Worm (Caenorhabditis elegans) whole organism, L4 larva: ENCODE measurements around the gene rfl-1.
A peak's percentile ranks its signal among the peaks of the same experiment; 100 is the strongest.

Experiments
- F10B5.3 ChIP-seq: sonication (generic microtip); optimal IDR thresholded peaks from 2 replicates; lab custom pipeline; 2016; ENCODE audit warnings: mild to moderate bottlenecking, missing genetic modification characterization, missing compliant biosample characterization
- F37D6.2 ChIP-seq: sonication (generic microtip); optimal IDR thresholded peaks from 2 replicates; lab custom pipeline; 2016; ENCODE audit warnings: mild to moderate bottlenecking, missing genetic modification characterization, missing compliant biosample characterization
- T20F7.1 ChIP-seq: fragments of 200-800 bp; sonication (Bioruptor generic); optimal IDR thresholded peaks from 2 replicates; lab custom pipeline; 2018; ENCODE audit warnings: mild to moderate bottlenecking, missing genetic modification characterization, missing compliant biosample characterization
- T26A8.4 ChIP-seq: fragments of 200-800 bp; sonication (Bioruptor generic); IDR thresholded peaks from 2 replicates; pipeline ENCODE4 v1.3.6; 2022; ENCODE audit warnings: missing genetic modification characterization, missing compliant biosample characterization
- Y105C5A.15 ChIP-seq: fragments of 200-800 bp; sonication (Bioruptor generic); IDR thresholded peaks from 2 replicates; pipeline ENCODE4 v1.3.6; 2022; ENCODE audit warnings: missing genetic modification characterization, missing compliant biosample characterization
- Y75B8A.6 ChIP-seq: fragments of 200-800 bp; sonication (Bioruptor generic); IDR thresholded peaks from 2 replicates; pipeline ENCODE4 v1.3.6; 2022; ENCODE audit warnings: missing genetic modification reagents, missing genetic modification characterization, missing compliant biosample characterization
- ZK546.5 ChIP-seq, 2 experiments: sonication (generic microtip); optimal IDR thresholded peaks; 2 replicates each; lab custom pipeline; 2017; ENCODE audit warnings: missing biosample characterization in 2 of 2, missing genetic modification characterization in 2 of 2
- aha-1 ChIP-seq: fragments of 150-350 bp; peaks from one replicate; lab custom pipeline; 2014; ENCODE audit warnings: missing biosample characterization, missing genetic modification characterization
- arid-1 ChIP-seq: fragments of 200-800 bp; sonication (Bioruptor generic); conservative IDR thresholded peaks from 2 replicates; pipeline ENCODE4 v1.3.6; 2022; ENCODE audit warnings: missing genetic modification reagents, missing genetic modification characterization, missing compliant biosample characterization
- ces-1 ChIP-seq: fragments of 150-350 bp; sonication (generic microtip); optimal IDR thresholded peaks from 4 replicates; lab custom pipeline; 2014; ENCODE audit warnings: missing biosample characterization, missing genetic modification reagents, missing genetic modification characterization
- daf-16 ChIP-seq, 3 experiments: sonication (generic microtip); optimal IDR thresholded peaks; 2 replicates each; lab custom pipeline; 2016 to 2017; ENCODE audit warnings: missing genetic modification characterization in 3 of 3, missing genetic modification reagents in 3 of 3, mild to moderate bottlenecking in 2 of 3, missing compliant biosample characterization in 2 of 3, missing biosample characterization in 1 of 3, moderate library complexity in 1 of 3
- dpl-1 ChIP-seq: fragments of 150-350 bp; optimal IDR thresholded peaks from 2 replicates; lab custom pipeline; 2014; ENCODE audit warnings: missing biosample characterization, missing genetic modification reagents, missing genetic modification characterization
- dve-1 ChIP-seq: sonication (generic microtip); optimal IDR thresholded peaks from 2 replicates; lab custom pipeline; 2017; ENCODE audit warnings: antibody characterized with exemption, mild to moderate bottlenecking, missing genetic modification characterization, missing compliant biosample characterization; ENCODE audit not compliant: insufficient read depth
- fos-1 ChIP-seq: fragments of 150-350 bp; optimal IDR thresholded peaks from 2 replicates; lab custom pipeline; 2014; ENCODE audit warnings: missing biosample characterization, missing genetic modification characterization
- gei-8 ChIP-seq: fragments of 200-800 bp; sonication (Bioruptor generic); optimal IDR thresholded peaks from 2 replicates; lab custom pipeline; 2018; ENCODE audit warnings: mild to moderate bottlenecking, missing genetic modification characterization, missing compliant biosample characterization
- hlh-11 ChIP-seq: fragments of 200-800 bp; sonication (Bioruptor generic); optimal IDR thresholded peaks from 2 replicates; lab custom pipeline; 2018; ENCODE audit warnings: mild to moderate bottlenecking, missing genetic modification characterization, missing compliant biosample characterization
- hlh-30 ChIP-seq: sonication (generic microtip); optimal IDR thresholded peaks from 2 replicates; lab custom pipeline; 2017; ENCODE audit warnings: antibody characterized with exemption, mild to moderate bottlenecking, missing genetic modification characterization, missing compliant biosample characterization; ENCODE audit not compliant: insufficient read depth
- lim-7 ChIP-seq: fragments of 200-800 bp; sonication (Bioruptor generic); IDR thresholded peaks from 2 replicates; pipeline ENCODE4 v1.3.6; 2022; ENCODE audit warnings: missing genetic modification characterization, missing compliant biosample characterization
- lir-3 ChIP-seq: sonication (generic microtip); optimal IDR thresholded peaks from 2 replicates; lab custom pipeline; 2016; ENCODE audit warnings: mild to moderate bottlenecking, missing genetic modification characterization, missing compliant biosample characterization
- madf-9 ChIP-seq: fragments of 200-800 bp; sonication (Bioruptor generic); conservative IDR thresholded peaks from 2 replicates; pipeline ENCODE4 v1.3.6; 2022; ENCODE audit warnings: missing genetic modification reagents, missing genetic modification characterization, missing compliant biosample characterization
- mes-2 ChIP-seq: sonication (generic microtip); optimal IDR thresholded peaks from 2 replicates; lab custom pipeline; 2016; ENCODE audit warnings: missing genotype, mild to moderate bottlenecking, missing genetic modification characterization, missing compliant biosample characterization; ENCODE audit not compliant: poor library complexity, severe bottlenecking
- mxl-2 ChIP-seq: fragments of 200-800 bp; sonication (Bioruptor generic); conservative IDR thresholded peaks from 2 replicates; pipeline ENCODE4 v1.3.6; 2022; ENCODE audit warnings: missing genetic modification reagents, missing genetic modification characterization, missing compliant biosample characterization
- mxl-3 ChIP-seq: fragments of 200-800 bp; sonication (Bioruptor generic); optimal IDR thresholded peaks from 2 replicates; lab custom pipeline; 2018; ENCODE audit warnings: mild to moderate bottlenecking, missing genetic modification characterization, missing compliant biosample characterization
- nhr-11 ChIP-seq: fragments of 150-350 bp; optimal IDR thresholded peaks from 2 replicates; lab custom pipeline; 2014; ENCODE audit warnings: missing biosample characterization, missing genetic modification characterization
- nhr-28 ChIP-seq: fragments of 150-350 bp; optimal IDR thresholded peaks from 2 replicates; lab custom pipeline; 2014; ENCODE audit warnings: missing biosample characterization, missing genetic modification characterization
- nhr-77 ChIP-seq: fragments of 150-350 bp; optimal IDR thresholded peaks from 2 replicates; lab custom pipeline; 2014; ENCODE audit warnings: missing biosample characterization, missing genetic modification characterization
- sdz-12 ChIP-seq: fragments of 200-800 bp; sonication (Bioruptor generic); optimal IDR thresholded peaks from 2 replicates; lab custom pipeline; 2018; ENCODE audit warnings: mild to moderate bottlenecking, missing genetic modification characterization, missing compliant biosample characterization
- tra-1 ChIP-seq: fragments of 200-800 bp; sonication (Bioruptor generic); IDR thresholded peaks from 2 replicates; pipeline ENCODE4 v1.3.6; 2022; ENCODE audit warnings: missing genetic modification reagents, missing genetic modification characterization, missing compliant biosample characterization
- unc-62 ChIP-seq, 3 experiments: fragments of 150-350 bp in 1 of 3; sonication (generic microtip); optimal IDR thresholded peaks in 2 of 3; peaks in 1 of 3; 1 replicate in 1 of 3; 2 replicates in 2 of 3; lab custom pipeline; 2014 to 2017; ENCODE audit warnings: missing biosample characterization in 3 of 3, missing genetic modification characterization in 3 of 3, missing genetic modification reagents in 3 of 3, missing genotype in 1 of 3

The rfl-1 gene

ce11 chrIII:6992496-6992895 is 28.5 kb upstream of the rfl-1 start:
- TF ChIP-seq Y105C5A.15 (GFP tag; lab: Robert Waterston, UW), result no peak
- no peak for TF ChIP-seq unc-62 (GFP tag; optimal IDR thresholded peaks at IDR 0.05 in 1 of 2; lab: Kevin White, UChicago)
- TF ChIP-seq unc-62 (tag; optimal IDR thresholded peaks at IDR 0.05; lab: Kevin White, UChicago), result no peak
- peak; percentile 56 for TF ChIP-seq dve-1 (tag; lab: Kevin White, UChicago)
- peak; percentile 37 for TF ChIP-seq hlh-11
- TF ChIP-seq aha-1, result peak; percentile 93
- TF ChIP-seq daf-16 (GFP tag; optimal IDR thresholded peaks at IDR 0.05; lab: Kevin White, UChicago), result peak in 1 of 2 experiments; percentile 12
- peak; percentile 45 for TF ChIP-seq daf-16 (tag; optimal IDR thresholded peaks at IDR 0.05; lab: Kevin White, UChicago)
- TF ChIP-seq, all 104 proteins: peak for 4

- TF ChIP-seq daf-16 (GFP tag; optimal IDR thresholded peaks at IDR 0.05; lab: Kevin White, UChicago) (no peak), daf-16 (tag; optimal IDR thresholded peaks at IDR 0.05; lab: Kevin White, UChicago) (peak; percentile 5), F37D6.2 (tag; lab: Kevin White, UChicago) (no peak), mxl-3 (peak; percentile 20), hlh-11 (peak; percentile 7), nhr-28 (tag; lab: Kevin White, UChicago) (peak; percentile 69)
These were observed 27.8 kb upstream of the rfl-1 start for ce11 chrIII:6993179-6993578.

- no peak for TF ChIP-seq hlh-11
- peak in 1 of 2 experiments; percentile 98 for TF ChIP-seq unc-62 (GFP tag; optimal IDR thresholded peaks at IDR 0.05 in 1 of 2; lab: Kevin White, UChicago)
- TF ChIP-seq unc-62 (tag; optimal IDR thresholded peaks at IDR 0.05; lab: Kevin White, UChicago), result no peak
- TF ChIP-seq lim-7 (GFP tag; lab: Robert Waterston, UW), result no peak
- TF ChIP-seq aha-1, result peak; percentile 40
- TF ChIP-seq, all 104 proteins: peak for 2
These were observed 18.9 kb upstream of the rfl-1 start for ce11 chrIII:7002143-7002542.

- no peak for TF ChIP-seq dve-1 (tag; lab: Kevin White, UChicago)
- peak; percentile 7 for TF ChIP-seq hlh-30 (tag; lab: Kevin White, UChicago)
- no peak for TF ChIP-seq T26A8.4 (GFP tag; lab: Robert Waterston, UW)
- no peak for TF ChIP-seq nhr-11 (tag; lab: Kevin White, UChicago)
- TF ChIP-seq T20F7.1, result no peak
- peak; percentile 21 for TF ChIP-seq aha-1
These were observed 15.7 kb upstream of the rfl-1 start, which contains the start of gene C06E8.5 for ce11 chrIII:7005350-7005749. C06E8.5 (minus strand) TSS chrIII:7005450.

ce11 chrIII:7008836-7009235 is 12.2 kb upstream of the rfl-1 start, which contains the start of gene lgc-38:
lgc-38 (plus strand) TSS chrIII:7009136.
- TF ChIP-seq hlh-30 (tag; lab: Kevin White, UChicago) (peak; percentile 5), ZK546.5 (tag; optimal IDR thresholded peaks at IDR 0.05; lab: Kevin White, UChicago) (no peak), F10B5.3 (tag; lab: Kevin White, UChicago) (no peak), ces-1 (GFP tag; lab: Kevin White, UChicago) (no peak)

- TF ChIP-seq fos-1 (tag; lab: Kevin White, UChicago) (no peak), Y75B8A.6 (GFP tag; lab: Robert Waterston, UW) (no peak), mxl-2 (GFP tag; lab: Robert Waterston, UW) (no peak), unc-62 (GFP tag; optimal IDR thresholded peaks at IDR 0.05 in 1 of 2; lab: Kevin White, UChicago) (peak in 1 of 2 experiments; percentile 79), unc-62 (tag; optimal IDR thresholded peaks at IDR 0.05; lab: Kevin White, UChicago) (no peak), sdz-12 (GFP tag; lab: Kevin White, UChicago) (no peak), arid-1 (GFP tag; lab: Robert Waterston, UW) (no peak)
These were observed 8.9 kb upstream of the rfl-1 start for ce11 chrIII:7012060-7012459.

- TF ChIP-seq unc-62 (GFP tag; optimal IDR thresholded peaks at IDR 0.05 in 1 of 2; lab: Kevin White, UChicago) (peak in 1 of 2 experiments; percentile 95), unc-62 (tag; optimal IDR thresholded peaks at IDR 0.05; lab: Kevin White, UChicago) (no peak), mes-2 (no peak), gei-8 (GFP tag; lab: Kevin White, UChicago) (no peak), tra-1 (no peak), dpl-1 (GFP tag; lab: Kevin White, UChicago) (no peak), madf-9 (GFP tag; lab: Robert Waterston, UW) (no peak), lir-3 (no peak), nhr-77 (tag; lab: Kevin White, UChicago) (no peak)
These were observed 7.2 kb upstream of the rfl-1 start for ce11 chrIII:7013764-7014163.
